Worm (Caenorhabditis elegans): ENCODE data around the gene vps-60.

The vps-60 gene

DNA sequence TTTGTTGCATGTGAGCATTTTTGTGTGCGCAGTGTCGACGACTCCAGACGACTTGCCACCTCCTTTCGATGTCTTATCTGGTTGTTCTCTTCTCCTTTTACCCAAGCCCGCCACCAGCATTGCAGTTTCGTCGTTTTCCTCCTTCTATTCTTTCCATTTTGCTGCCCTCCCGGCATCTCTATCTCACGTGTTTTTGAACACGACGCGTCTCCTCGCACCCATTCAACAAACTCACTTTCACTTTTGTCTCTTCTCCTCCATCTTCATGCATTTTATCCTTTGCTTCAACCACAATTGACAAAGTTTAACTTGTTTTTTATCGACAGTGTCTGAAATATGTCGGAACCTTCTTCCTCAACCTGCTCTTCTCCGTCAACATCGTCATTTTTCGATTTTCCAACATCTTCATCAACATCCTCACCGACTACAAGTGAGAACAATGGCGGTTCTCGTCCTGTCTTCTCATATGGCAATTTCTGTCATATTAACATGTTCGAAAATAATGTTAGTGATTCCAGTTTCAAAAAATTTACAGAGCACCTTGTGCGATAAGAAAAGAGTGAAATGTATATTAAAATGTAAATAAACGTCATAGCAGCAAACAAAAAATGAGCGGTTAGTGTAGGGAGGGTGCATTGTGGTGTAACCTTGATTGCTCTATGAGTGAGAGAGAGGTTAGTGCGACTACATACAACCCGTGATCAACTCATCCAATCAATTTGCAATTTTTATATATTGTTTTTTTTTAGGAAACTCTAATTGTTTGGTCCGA, 4.9 kb upstream of the vps-60 start, which contains the start of gene fip-4 (continued):
- TF ChIP-seq T20F7.1 (GFP tag; optimal IDR thresholded peaks at IDR 0.05) (no peak), mep-1 (tag; optimal IDR thresholded peaks at IDR 0.05) (peak; percentile 26), ceh-28 (tag; optimal IDR thresholded peaks at IDR 0.05) (no peak), lin-1 (GFP tag; IDR thresholded peaks at IDR 0.05) (no peak), daf-16 (GFP tag; optimal IDR thresholded peaks at IDR 0.05) (no peak), daf-16 (tag; optimal IDR thresholded peaks at IDR 0.05) (peak; percentile 78), unc-62 (GFP tag; optimal IDR thresholded peaks at IDR 0.05 in 1 of 2) (no peak), unc-62 (tag; optimal IDR thresholded peaks at IDR 0.05) (no peak), pha-4 (GFP tag; IDR thresholded peaks at IDR 0.05) (no peak), pha-4 (tag; optimal IDR thresholded peaks at IDR 0.05) (peak; percentile 92), sdz-12 (GFP tag; optimal IDR thresholded peaks at IDR 0.05) (no peak), ama-1 (optimal IDR thresholded peaks at IDR 0.05) (peak; percentile 76), lin-13 (GFP tag; optimal IDR thresholded peaks at IDR 0.05) (no peak), ZK546.5 (tag; optimal IDR thresholded peaks at IDR 0.05) (no peak), ceh-62 (tag; optimal IDR thresholded peaks at IDR 0.05) (no peak), F10B5.3 (tag; optimal IDR thresholded peaks at IDR 0.05) (no peak), F49E8.2 (tag; optimal IDR thresholded peaks at IDR 0.05; ENCODE audit: borderline replicate concordance) (no peak), hlh-30 (tag; optimal IDR thresholded peaks at IDR 0.05; ENCODE audit: insufficient read depth) (peak; percentile 87), dmd-6 (GFP tag; IDR thresholded peaks at IDR 0.05) (peak; percentile 60), dve-1 (tag; optimal IDR thresholded peaks at IDR 0.05; ENCODE audit: insufficient read depth) (peak; percentile 62), nhr-77 (tag; optimal IDR thresholded peaks at IDR 0.05) (peak; percentile 57), nhr-11 (tag; optimal IDR thresholded peaks at IDR 0.05) (no peak)

DNA sequence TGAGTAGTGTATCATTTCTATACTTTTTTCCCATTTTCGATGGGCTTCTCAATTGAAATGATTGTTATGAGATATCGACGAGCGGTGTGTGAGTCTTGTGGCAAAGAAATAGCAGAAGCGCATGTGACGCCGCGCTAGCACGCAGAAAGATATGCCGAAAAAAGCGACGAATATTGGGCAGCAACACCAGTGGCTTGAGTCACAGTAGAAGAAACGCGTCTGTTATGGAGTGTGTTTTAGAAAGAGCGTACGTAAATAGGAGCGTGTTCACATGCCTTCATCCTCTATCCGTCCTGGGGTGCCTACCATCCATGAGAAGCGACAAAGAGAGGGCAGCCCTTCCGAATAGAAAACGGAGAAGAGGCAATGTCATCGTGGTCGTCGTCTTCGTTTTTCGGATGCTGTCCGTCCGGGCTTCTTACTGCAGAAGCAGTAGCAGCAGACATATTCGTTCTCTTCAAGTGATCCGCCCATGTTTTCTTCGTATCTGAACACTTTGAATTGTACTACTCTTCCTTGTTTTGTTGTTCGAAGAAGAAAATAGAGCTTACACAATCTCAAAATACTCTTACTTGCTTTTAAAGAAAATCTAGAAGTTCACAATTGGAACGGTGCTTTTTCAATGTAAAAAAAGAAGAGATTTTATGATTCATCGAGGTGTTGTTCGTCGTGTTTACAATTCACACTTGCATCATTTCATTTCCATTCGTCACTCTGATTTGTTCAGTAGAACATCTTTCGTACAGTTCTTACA, 4.0 kb upstream of the vps-60 start:
- no peak for TF ChIP-seq snpc-4 (tag; optimal IDR thresholded peaks at IDR 0.05)
- no peak for TF ChIP-seq attf-4 (tag; optimal IDR thresholded peaks at IDR 0.05)
- TF ChIP-seq nhr-76 (tag; optimal IDR thresholded peaks at IDR 0.05): no peak
- TF ChIP-seq ceh-32 (tag; optimal IDR thresholded peaks at IDR 0.05; ENCODE audit: poor library complexity): no peak
- TF ChIP-seq duxl-1 (tag; optimal IDR thresholded peaks at IDR 0.05; ENCODE audit: poor library complexity): no peak
- peak; percentile 93 for TF ChIP-seq aha-1 (tag)
- no peak for TF ChIP-seq zag-1 (tag; optimal IDR thresholded peaks at IDR 0.05)
- TF ChIP-seq zfp-3 (GFP tag; conservative IDR thresholded peaks at IDR 0.05): no peak
- TF ChIP-seq daf-12 (tag; optimal IDR thresholded peaks at IDR 0.05): no peak
- no peak for TF ChIP-seq ztf-7 (tag; optimal IDR thresholded peaks at IDR 0.05)
- no peak for TF ChIP-seq F49E8.2 (tag; optimal IDR thresholded peaks at IDR 0.05; ENCODE audit: borderline replicate concordance)
- no peak for TF ChIP-seq sdz-12 (GFP tag; optimal IDR thresholded peaks at IDR 0.05)
- no peak for TF ChIP-seq mxl-2 (GFP tag; conservative IDR thresholded peaks at IDR 0.05)
- TF ChIP-seq fkh-10 (GFP tag; optimal IDR thresholded peaks at IDR 0.05): no peak
- no peak for TF ChIP-seq hmg-1.1 (GFP tag; IDR thresholded peaks at IDR 0.05)
- no peak for TF ChIP-seq D1046.2 (GFP tag; IDR thresholded peaks at IDR 0.05)
- TF ChIP-seq ceh-28 (tag; optimal IDR thresholded peaks at IDR 0.05): no peak
- TF ChIP-seq Y5F2A.4 (GFP tag; optimal IDR thresholded peaks at IDR 0.05): no peak
- no peak for TF ChIP-seq unc-130 (GFP tag; optimal IDR thresholded peaks at IDR 0.05)
- no peak for TF ChIP-seq lsy-2 (tag; optimal IDR thresholded peaks at IDR 0.05)
- no peak for TF ChIP-seq Y105C5A.15 (GFP tag; IDR thresholded peaks at IDR 0.05)
- TF ChIP-seq unc-39 (tag; optimal IDR thresholded peaks at IDR 0.05): no peak
- peak; percentile 33 for TF ChIP-seq nhr-28 (tag; optimal IDR thresholded peaks at IDR 0.05)
- no peak for TF ChIP-seq nhr-42 (GFP tag; IDR thresholded peaks at IDR 0.05)
- TF ChIP-seq gei-8 (GFP tag; optimal IDR thresholded peaks at IDR 0.05): no peak
- peak; percentile 26 for TF ChIP-seq mes-2 (tag; optimal IDR thresholded peaks at IDR 0.05; ENCODE audit: poor library complexity, severe bottlenecking)
- TF ChIP-seq ceh-44 (GFP tag; IDR thresholded peaks at IDR 0.05): no peak
- TF ChIP-seq zip-11 (GFP tag; IDR thresholded peaks at IDR 0.05): no peak
- TF ChIP-seq daf-8 (GFP tag; IDR thresholded peaks at IDR 0.05): no peak
- peak; percentile 59 for TF ChIP-seq hlh-11 (tag; optimal IDR thresholded peaks at IDR 0.05)
- TF ChIP-seq ces-1 (GFP tag; optimal IDR thresholded peaks at IDR 0.05): no peak
